Fruit fly (Drosophila melanogaster): Measurements from ENCODE around the gene Tpr2.

DNA sequence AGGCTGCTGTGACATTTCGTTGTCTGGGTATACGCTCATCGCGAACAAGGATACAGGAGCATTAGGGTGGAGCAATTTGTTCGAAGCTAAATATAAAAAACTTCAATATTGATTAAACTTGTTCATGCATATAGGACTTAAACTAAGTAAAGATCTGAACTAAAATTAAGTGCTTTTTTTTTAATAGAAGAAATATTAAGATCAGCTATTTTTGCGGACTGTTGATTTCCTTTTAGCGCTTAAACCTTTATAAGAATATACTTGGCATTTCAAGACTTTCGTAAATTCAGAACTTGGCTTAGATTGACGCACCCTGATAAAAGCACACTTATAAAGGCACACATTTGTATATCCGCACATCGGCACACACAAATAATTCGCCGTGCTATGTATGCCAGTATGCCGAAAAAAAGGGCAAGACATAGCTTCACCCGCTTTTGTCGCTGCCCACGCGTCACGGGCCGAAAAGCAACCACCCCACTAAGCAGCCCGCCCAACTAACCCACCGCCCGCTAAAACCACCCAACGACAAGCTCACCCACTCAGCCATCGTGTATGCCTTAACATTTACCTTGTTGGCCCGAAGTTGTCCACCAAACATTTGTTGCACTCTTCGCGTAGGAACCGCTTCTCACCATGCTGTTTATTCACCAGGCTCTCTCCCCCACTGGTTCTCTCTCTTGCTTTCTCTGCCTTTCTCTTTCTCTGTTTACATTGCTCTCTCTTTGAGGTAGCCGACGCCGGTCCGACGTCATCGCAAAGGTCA is 56.5 kb downstream of the Tpr2 start:
- TF ChIP-seq Dll (optimal IDR thresholded peaks at IDR 0.05) (no peak), psq (optimal IDR thresholded peaks at IDR 0.05) (no peak), usp (GFP tag; optimal IDR thresholded peaks at IDR 0.05) (no peak), CG8478 (optimal IDR thresholded peaks at IDR 0.05) (no peak), pan (optimal IDR thresholded peaks at IDR 0.05) (no peak), EcR (GFP tag; optimal IDR thresholded peaks at IDR 0.05) (no peak)
